Fruit fly (Drosophila melanogaster) Kc167 (cell line): ENCODE results near the gene CG7179.

Experiments
- Myc ChIP-seq: fragments of >200 bp; optimal IDR thresholded peaks from 2 replicates; lab custom pipeline; 2017; ENCODE audit warnings: missing external identifiers
- h ChIP-seq: fragments of >200 bp; optimal IDR thresholded peaks from 3 replicates; lab custom pipeline; 2018; ENCODE audit warnings: missing external identifiers
- insv ChIP-seq: fragments of >200 bp; optimal IDR thresholded peaks from 3 replicates; lab custom pipeline; 2018; ENCODE audit warnings: missing external identifiers
- psq ChIP-seq: fragments of >200 bp; optimal IDR thresholded peaks from 2 replicates; lab custom pipeline; 2017; ENCODE audit warnings: missing external identifiers

DNA sequence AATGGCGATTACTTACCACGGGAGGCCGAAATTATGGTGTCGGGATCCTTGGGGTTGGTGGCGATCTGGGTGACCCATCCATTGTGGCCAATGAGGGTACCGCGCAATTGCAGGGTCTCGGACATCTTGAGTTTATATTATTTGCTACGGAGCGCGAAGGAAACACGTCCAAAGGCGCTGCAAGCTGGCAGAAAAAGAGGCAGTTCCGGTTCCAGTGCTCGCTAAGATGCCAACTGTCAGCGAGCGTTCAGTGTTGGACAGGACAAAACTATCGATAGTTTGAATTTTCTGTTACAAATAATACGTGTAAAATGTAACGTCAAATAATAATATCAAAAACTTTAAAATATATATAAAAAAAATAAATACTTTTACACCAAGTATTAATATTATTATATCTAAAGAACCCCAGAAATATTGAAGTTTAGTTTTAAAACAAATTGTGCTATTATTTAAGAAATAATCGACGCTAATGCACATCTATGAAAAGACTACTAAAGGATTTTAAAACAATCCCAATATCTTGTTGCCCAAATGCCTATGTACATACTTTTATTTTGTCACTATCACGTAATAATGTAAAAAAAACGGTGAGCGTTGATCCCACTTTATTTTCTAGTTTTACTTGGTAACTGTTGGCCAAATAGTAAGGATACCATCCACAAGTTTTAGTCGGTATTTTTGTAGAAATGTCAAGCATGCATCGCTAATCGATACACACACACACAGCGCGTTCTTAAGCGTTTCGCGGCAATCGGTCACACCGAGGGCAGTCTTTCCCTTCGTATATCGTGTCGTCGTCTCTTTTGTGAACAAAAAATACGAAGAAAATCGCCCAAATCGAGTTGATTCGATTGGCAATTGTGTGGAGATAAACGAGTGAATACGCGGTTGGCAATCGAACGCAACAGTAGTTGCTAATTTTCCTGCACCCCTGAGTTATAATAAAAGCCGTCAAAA lies 49.5 kb upstream of the CG7179 start, which contains the start of the genes Rack1 and mts:
- TF ChIP-seq Myc (lab: Kevin White, UChicago) (no peak), psq (lab: Kevin White, UChicago) (no peak), insv (lab: Kevin White, UChicago) (no peak), h (lab: Kevin White, UChicago) (no peak)
